Worm (Caenorhabditis elegans) whole organism, L2 larva: Measurements from ENCODE around the gene C31G12.3.

Experiments
- C34F6.9 ChIP-seq: fragments of 150-350 bp; optimal IDR thresholded peaks from 2 replicates; lab custom pipeline; 2014; ENCODE audit warnings: missing biosample characterization, missing genetic modification characterization
- R02D3.7 ChIP-seq: fragments of 150-350 bp; optimal IDR thresholded peaks from 2 replicates; lab custom pipeline; 2014; ENCODE audit warnings: missing biosample characterization, missing genetic modification characterization
- alr-1 ChIP-seq: fragments of 150-350 bp; optimal IDR thresholded peaks from 2 replicates; lab custom pipeline; 2014; ENCODE audit warnings: missing biosample characterization, missing genetic modification characterization
- aly-2 ChIP-seq: fragments of 150-350 bp; optimal IDR thresholded peaks from 2 replicates; lab custom pipeline; 2014; ENCODE audit warnings: missing biosample characterization, missing genetic modification characterization
- ama-1 ChIP-seq: fragments of 150-350 bp; optimal IDR thresholded peaks from 2 replicates; lab custom pipeline; 2018; ENCODE audit warnings: inconsistent platforms
- blmp-1 ChIP-seq: sonication (generic microtip); optimal IDR thresholded peaks from 2 replicates; lab custom pipeline; 2017; ENCODE audit warnings: missing genetic modification characterization, mild to moderate bottlenecking, missing compliant biosample characterization, antibody characterized with exemption, moderate library complexity; ENCODE audit not compliant: insufficient read depth
- ceh-82 ChIP-seq: fragments of 150-350 bp; optimal IDR thresholded peaks from 2 replicates; lab custom pipeline; 2014; ENCODE audit warnings: missing biosample characterization, missing genetic modification characterization
- crh-2 ChIP-seq: sonication (generic microtip); optimal IDR thresholded peaks from 2 replicates; lab custom pipeline; 2017; ENCODE audit warnings: missing biosample characterization, missing genetic modification characterization
- dmd-4 ChIP-seq: sonication (generic microtip); optimal IDR thresholded peaks from 2 replicates; lab custom pipeline; 2017; ENCODE audit warnings: missing biosample characterization, missing genetic modification characterization
- egl-27 ChIP-seq: sonication (generic microtip); optimal IDR thresholded peaks from 3 replicates; lab custom pipeline; 2017; ENCODE audit warnings: missing biosample characterization, missing genetic modification reagents, missing genetic modification characterization
- elt-1 ChIP-seq: fragments of 150-350 bp; optimal IDR thresholded peaks from 2 replicates; lab custom pipeline; 2014; ENCODE audit warnings: missing biosample characterization, missing genetic modification characterization
- elt-3 ChIP-seq: sonication (generic microtip); optimal IDR thresholded peaks from 2 replicates; lab custom pipeline; 2017; ENCODE audit warnings: missing biosample characterization, missing genetic modification characterization
- fos-1 ChIP-seq: fragments of 150-350 bp; optimal IDR thresholded peaks from 2 replicates; lab custom pipeline; 2014; ENCODE audit warnings: missing biosample characterization, missing genetic modification characterization
- lin-11 ChIP-seq: fragments of 150-350 bp; sonication (generic microtip); optimal IDR thresholded peaks from 2 replicates; lab custom pipeline; 2014; ENCODE audit warnings: missing biosample characterization, missing genetic modification characterization, inconsistent platforms, mixed read lengths
- lin-13 ChIP-seq: fragments of 150-350 bp; optimal IDR thresholded peaks from 2 replicates; lab custom pipeline; 2014; ENCODE audit warnings: missing biosample characterization, missing genetic modification reagents, missing genetic modification characterization
- lin-39 ChIP-seq: fragments of 150-350 bp; optimal IDR thresholded peaks from 2 replicates; lab custom pipeline; 2014; ENCODE audit warnings: missing biosample characterization, missing genetic modification reagents, missing genetic modification characterization
- lsy-2 ChIP-seq, 2 experiments: fragments of 150-350 bp in 1 of 2; sonication (generic microtip) in 1 of 2; optimal IDR thresholded peaks; 2 replicates each; lab custom pipeline; 2014 to 2017; ENCODE audit warnings: missing biosample characterization in 2 of 2, missing genetic modification characterization in 2 of 2
- mab-5 ChIP-seq: fragments of 150-350 bp; optimal IDR thresholded peaks from 2 replicates; lab custom pipeline; 2014; ENCODE audit warnings: missing biosample characterization, missing genetic modification characterization
- nhr-10 ChIP-seq: sonication (generic microtip); optimal IDR thresholded peaks from 2 replicates; lab custom pipeline; 2017; ENCODE audit warnings: missing biosample characterization, missing genetic modification characterization
- nhr-11 ChIP-seq: fragments of 150-350 bp; optimal IDR thresholded peaks from 2 replicates; lab custom pipeline; 2014; ENCODE audit warnings: missing biosample characterization, missing genetic modification characterization
- nhr-12 ChIP-seq: fragments of 150-350 bp; optimal IDR thresholded peaks from 2 replicates; lab custom pipeline; 2014; ENCODE audit warnings: missing biosample characterization, missing genetic modification characterization
- nhr-129 ChIP-seq: fragments of 150-350 bp; optimal IDR thresholded peaks from 2 replicates; lab custom pipeline; 2014; ENCODE audit warnings: missing biosample characterization, missing genetic modification characterization
- nhr-21 ChIP-seq: fragments of 150-350 bp; optimal IDR thresholded peaks from 2 replicates; lab custom pipeline; 2014; ENCODE audit warnings: missing biosample characterization, missing genetic modification characterization
- nhr-23 ChIP-seq: fragments of 150-350 bp; optimal IDR thresholded peaks from 2 replicates; lab custom pipeline; 2014; ENCODE audit warnings: missing biosample characterization, missing genetic modification reagents, missing genetic modification characterization
- nhr-237 ChIP-seq: fragments of 150-350 bp; optimal IDR thresholded peaks from 2 replicates; lab custom pipeline; 2014; ENCODE audit warnings: missing biosample characterization, missing genetic modification characterization
- nhr-77 ChIP-seq: fragments of 150-350 bp; optimal IDR thresholded peaks from 2 replicates; lab custom pipeline; 2014; ENCODE audit warnings: missing biosample characterization, missing genetic modification characterization
- peb-1 ChIP-seq: fragments of 150-350 bp; optimal IDR thresholded peaks from 2 replicates; lab custom pipeline; 2014; ENCODE audit warnings: missing biosample characterization, missing genetic modification characterization
- skn-1 ChIP-seq: sonication (generic microtip); optimal IDR thresholded peaks from 2 replicates; lab custom pipeline; 2017; ENCODE audit warnings: missing biosample characterization, missing genetic modification characterization
- sma-3 ChIP-seq: sonication (generic microtip); optimal IDR thresholded peaks from 2 replicates; lab custom pipeline; 2016; ENCODE audit warnings: missing genetic modification reagents, missing genetic modification characterization, missing compliant biosample characterization
- snpc-4 ChIP-seq: fragments of 150-350 bp; optimal IDR thresholded peaks from 2 replicates; lab custom pipeline; 2014; ENCODE audit warnings: missing biosample characterization, missing genetic modification characterization
- unc-62 ChIP-seq: fragments of 150-350 bp; optimal IDR thresholded peaks from 2 replicates; lab custom pipeline; 2014; ENCODE audit warnings: missing biosample characterization, missing genetic modification reagents, missing genetic modification characterization
- zag-1 ChIP-seq: fragments of 150-350 bp; optimal IDR thresholded peaks from 2 replicates; lab custom pipeline; 2014; ENCODE audit warnings: missing biosample characterization, missing genetic modification characterization
- ztf-1 ChIP-seq: fragments of 200-800 bp; sonication (Bioruptor generic); conservative IDR thresholded peaks from 2 replicates; pipeline ENCODE4 v1.3.6; 2022; ENCODE audit warnings: missing genetic modification characterization, missing compliant biosample characterization
- ztf-11 ChIP-seq: sonication (generic microtip); optimal IDR thresholded peaks from 2 replicates; lab custom pipeline; 2017; ENCODE audit warnings: missing biosample characterization, missing genetic modification characterization
- ztf-4 ChIP-seq: fragments of 150-350 bp; optimal IDR thresholded peaks from 2 replicates; lab custom pipeline; 2014; ENCODE audit warnings: missing biosample characterization, missing genetic modification characterization

The C31G12.3 gene

ce11 chrV:18161228-18161627 is 23.8 kb upstream of the C31G12.3 start, which contains the start of gene C14A6.13:
TSS of gene C14A6.13 (minus strand) at chrV:18161328.
- TF ChIP-seq aly-2 (tag; lab: Kevin White, UChicago) (no peak), nhr-12 (no peak), lin-13 (GFP tag; lab: Kevin White, UChicago) (no peak), unc-62 (GFP tag; lab: Kevin White, UChicago) (no peak), blmp-1 (tag; lab: Kevin White, UChicago) (no peak), zag-1 (no peak), lsy-2 (tag; optimal IDR thresholded peaks at IDR 0.05; lab: Kevin White, UChicago) (no peak), nhr-10 (tag; lab: Kevin White, UChicago) (no peak), ztf-1 (GFP tag; lab: Robert Waterston, UW) (no peak), nhr-23 (tag; lab: Kevin White, UChicago) (no peak), fos-1 (tag; lab: Kevin White, UChicago) (no peak), dmd-4 (tag; lab: Kevin White, UChicago) (no peak), alr-1 (tag; lab: Kevin White, UChicago) (no peak), nhr-11 (no peak), nhr-21 (no peak), elt-3 (tag; lab: Kevin White, UChicago) (no peak), ztf-11 (tag; lab: Kevin White, UChicago) (no peak), R02D3.7 (tag; lab: Kevin White, UChicago) (no peak), sma-3 (no peak)

ce11 chrV:18162568-18162967 is 22.4 kb upstream of the C31G12.3 start, which contains the start of gene C14A6.12:
TSS of gene C14A6.12 (minus strand) at chrV:18162668.
- TF ChIP-seq nhr-129 (tag; lab: Kevin White, UChicago) (no peak), elt-3 (tag; lab: Kevin White, UChicago) (no peak), aly-2 (tag; lab: Kevin White, UChicago) (no peak), crh-2 (no peak), lsy-2 (tag; optimal IDR thresholded peaks at IDR 0.05; lab: Kevin White, UChicago) (no peak), dmd-4 (tag; lab: Kevin White, UChicago) (no peak), lin-11 (tag; lab: Kevin White, UChicago) (no peak), elt-1 (no peak), snpc-4 (tag; lab: Kevin White, UChicago) (no peak), nhr-77 (tag; lab: Kevin White, UChicago) (no peak), ama-1 (no peak), lin-39 (tag; lab: Kevin White, UChicago) (no peak), mab-5 (tag; lab: Kevin White, UChicago) (no peak), zag-1 (no peak), sma-3 (no peak), skn-1 (no peak), R02D3.7 (tag; lab: Kevin White, UChicago) (no peak), ztf-11 (tag; lab: Kevin White, UChicago) (no peak)
- TF ChIP-seq, all 48 proteins: peak for 0

ce11 chrV:18163434-18163833 is 21.6 kb upstream of the C31G12.3 start:
- no peak for TF ChIP-seq ceh-82 (tag; lab: Kevin White, UChicago)
- no peak for TF ChIP-seq egl-27 (tag; lab: Kevin White, UChicago)
- TF ChIP-seq nhr-11: no peak
- no peak for TF ChIP-seq elt-3 (tag; lab: Kevin White, UChicago)
- TF ChIP-seq ztf-4 (tag; lab: Kevin White, UChicago): no peak

- no peak for TF ChIP-seq C34F6.9 (tag; lab: Kevin White, UChicago)
- TF ChIP-seq egl-27 (tag; lab: Kevin White, UChicago): no peak
- TF ChIP-seq skn-1: no peak
- TF ChIP-seq R02D3.7 (tag; lab: Kevin White, UChicago): no peak
- TF ChIP-seq lin-39 (tag; lab: Kevin White, UChicago): no peak
- TF ChIP-seq nhr-237: no peak
Observed at ce11 chrV:18164758-18165157, 20.3 kb upstream of the C31G12.3 start, which contains the start of gene C14A6.5. TSS of gene C14A6.5 (minus strand) at chrV:18164858.

ce11 chrV:18167161-18167560 is 17.8 kb upstream of the C31G12.3 start, which contains the start of gene C14A6.6:
TSS of gene C14A6.6 (minus strand) at chrV:18167261.
- TF ChIP-seq blmp-1 (tag; lab: Kevin White, UChicago) (no peak), mab-5 (tag; lab: Kevin White, UChicago) (no peak), lsy-2 (tag; optimal IDR thresholded peaks at IDR 0.05; lab: Kevin White, UChicago) (no peak), nhr-21 (no peak), nhr-12 (no peak), alr-1 (tag; lab: Kevin White, UChicago) (no peak), ztf-4 (tag; lab: Kevin White, UChicago) (no peak), aly-2 (tag; lab: Kevin White, UChicago) (no peak), nhr-129 (tag; lab: Kevin White, UChicago) (no peak), lin-13 (GFP tag; lab: Kevin White, UChicago) (no peak), dmd-4 (tag; lab: Kevin White, UChicago) (no peak), peb-1 (tag; lab: Kevin White, UChicago) (no peak), nhr-237 (no peak)
